Fruit fly (Drosophila melanogaster) whole organism, embryonic: Measurements from ENCODE around the gene CG12310.

ENCODE experiments used
- CG11247 ChIP-seq: fragments of 200-800 bp; sonication (Bioruptor generic); IDR thresholded peaks from 2 replicates; pipeline ENCODE4 v1.3.6; 2022; ENCODE audit warnings: missing biosample characterization, missing genetic modification characterization
- CG12236 ChIP-seq: fragments of 200-800 bp; sonication (Bioruptor generic); optimal IDR thresholded peaks from 2 replicates; lab custom pipeline; 2016; ENCODE audit warnings: missing biosample characterization, missing genetic modification characterization
- CG2875 ChIP-seq: fragments of 200-800 bp; sonication (Bioruptor generic); optimal IDR thresholded peaks from 2 replicates; lab custom pipeline; 2017; ENCODE audit warnings: missing biosample characterization, mild to moderate bottlenecking, missing genetic modification characterization, missing genetic modification reagents
- CG4328 ChIP-seq: fragments of 200-800 bp; sonication (Bioruptor generic); optimal IDR thresholded peaks from 3 replicates; lab custom pipeline; 2017; ENCODE audit warnings: missing biosample characterization, missing genetic modification reagents, missing genetic modification characterization
- CG4404 ChIP-seq: fragments of 200-800 bp; sonication (Bioruptor generic); IDR thresholded peaks from 2 replicates; pipeline ENCODE4 v1.3.6; 2022; ENCODE audit warnings: missing biosample characterization, missing genetic modification characterization
- Hmx ChIP-seq: fragments of 200-800 bp; sonication (Bioruptor generic); optimal IDR thresholded peaks from 2 replicates; lab custom pipeline; 2016; ENCODE audit warnings: missing biosample characterization, missing genetic modification characterization
- dmrt11E ChIP-seq: fragments of 200-800 bp; sonication (Bioruptor generic); optimal IDR thresholded peaks from 3 replicates; lab custom pipeline; 2018; ENCODE audit warnings: missing biosample characterization, mild to moderate bottlenecking, missing genetic modification characterization, moderate library complexity
- hb ChIP-seq: fragments of 200-800 bp; sonication (Bioruptor generic); IDR thresholded peaks from 3 replicates; pipeline ENCODE4 v1.3.6; 2022; ENCODE audit warnings: missing biosample characterization, missing genetic modification characterization; ENCODE audit not compliant: partially characterized antibody
- kni ChIP-seq: fragments of 200-800 bp; sonication (Bioruptor generic); optimal IDR thresholded peaks from 3 replicates; lab custom pipeline; 2017; ENCODE audit warnings: mild to moderate bottlenecking, missing biosample characterization, missing genetic modification reagents, missing genetic modification characterization
- rib ChIP-seq: fragments of 200-800 bp; sonication (Bioruptor generic); IDR thresholded peaks from 2 replicates; pipeline ENCODE4 v1.3.6; 2022; ENCODE audit warnings: missing biosample characterization, missing genetic modification characterization

DNA sequence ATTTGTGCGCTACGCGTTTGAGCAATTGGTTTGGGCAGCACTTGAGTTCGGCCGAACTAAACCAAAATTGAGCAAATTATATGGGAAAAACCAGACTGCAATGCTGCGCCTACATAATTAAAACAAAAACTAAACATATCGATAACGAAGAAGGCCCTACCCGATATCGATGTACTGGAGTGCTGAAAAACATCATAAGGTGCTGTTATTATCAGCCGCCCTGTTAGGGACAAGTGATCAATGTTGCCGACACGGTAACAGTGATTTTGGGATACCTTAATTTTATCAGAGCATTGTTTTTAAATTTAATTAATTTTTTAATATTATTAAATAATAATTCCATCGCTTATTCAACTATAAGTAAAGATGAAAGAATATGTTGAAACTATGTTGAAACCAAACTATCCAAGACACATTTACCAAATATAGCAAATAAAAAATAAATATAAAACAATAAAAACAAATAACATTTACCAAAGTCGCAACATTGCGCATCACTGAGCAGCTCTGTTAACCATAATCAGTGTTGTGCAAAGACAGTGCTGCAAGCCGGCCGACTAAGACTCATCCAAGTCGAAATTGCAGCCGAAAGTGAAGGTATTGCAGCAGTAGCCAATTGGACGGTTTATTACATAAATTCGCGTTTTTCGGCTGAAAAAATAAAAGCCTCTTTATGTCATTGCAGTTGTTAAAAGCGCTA lies 44.1 kb upstream of the CG12310 start, which contains the start of the genes sstn, Plp and GlyRS:
- no peak for TF ChIP-seq rib (GFP tag; lab: Robert Waterston, UW)
- no peak for TF ChIP-seq CG4404 (GFP tag; lab: Robert Waterston, UW)
- no peak for TF ChIP-seq hb (GFP tag; lab: Robert Waterston, UW)
- TF ChIP-seq Hmx (GFP tag; lab: Kevin White, UChicago) = no peak
- TF ChIP-seq CG11247 (GFP tag; lab: Robert Waterston, UW) = no peak
- TF ChIP-seq CG2875 = no peak
- no peak for TF ChIP-seq CG12236 (GFP tag; lab: Kevin White, UChicago)
- TF ChIP-seq kni (GFP tag; lab: Kevin White, UChicago) = no peak
- TF ChIP-seq CG4328 (GFP tag; lab: Kevin White, UChicago) = no peak
- TF ChIP-seq dmrt11E (tag; lab: Kevin White, UChicago) = peak; percentile 36
